Fruit fly (Drosophila melanogaster): ENCODE data around the gene CG4375.

CG4375 gene

DNA sequence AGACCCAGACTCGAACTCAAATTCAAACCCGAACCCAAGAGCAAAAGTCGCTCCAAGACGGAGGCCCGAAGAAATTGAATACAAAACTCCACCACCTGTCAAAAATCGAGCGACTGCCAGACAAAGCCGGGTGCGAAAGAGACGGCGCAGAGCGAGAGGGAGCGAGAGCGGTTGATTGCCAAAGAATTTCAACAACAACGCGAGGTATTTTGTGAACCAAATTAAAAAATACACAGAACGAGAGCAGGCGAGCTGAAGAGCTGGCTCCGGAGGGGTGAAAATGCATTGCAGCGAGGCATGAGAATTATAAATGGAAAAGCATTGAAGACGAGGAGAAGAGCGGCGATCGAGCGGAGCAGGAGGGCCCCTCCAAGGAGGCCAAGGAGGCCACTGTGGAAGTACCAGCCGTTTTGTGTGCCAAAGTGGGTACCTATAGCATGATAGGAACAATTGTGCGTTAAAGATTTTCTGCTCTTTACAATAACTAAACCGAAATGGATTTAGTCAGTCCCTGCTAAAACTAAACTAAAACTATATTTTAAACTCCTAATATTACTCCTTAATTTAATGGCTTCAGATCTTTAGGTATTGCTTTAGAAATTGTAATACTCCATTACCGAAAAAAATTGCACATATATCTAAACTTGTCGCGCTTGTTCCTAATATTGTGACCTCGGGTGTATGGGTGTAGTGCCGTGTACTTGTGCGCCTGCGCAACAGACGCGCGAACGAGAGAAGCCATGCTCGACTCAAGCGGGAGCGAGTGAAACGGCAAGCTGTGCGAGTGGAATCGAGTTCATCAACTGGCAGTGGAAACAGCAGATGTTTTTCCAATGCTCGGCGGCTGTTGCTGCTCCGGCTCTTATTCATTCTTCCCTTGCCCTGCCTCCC lies 36.0 kb upstream of the CG4375 start (continued):
- TF ChIP-seq Side (GFP tag; optimal IDR thresholded peaks at IDR 0.05): peak; percentile 17
- no peak for TF ChIP-seq CG2129 (GFP tag; IDR thresholded peaks at IDR 0.05; ENCODE audit: partially characterized antibody)
- TF ChIP-seq CG1603 (tag; optimal IDR thresholded peaks at IDR 0.05): peak; percentile 41
- no peak for TF ChIP-seq scrt (GFP tag; optimal IDR thresholded peaks at IDR 0.05)
- TF ChIP-seq CG8359 (GFP tag; optimal IDR thresholded peaks at IDR 0.05; ENCODE audit: borderline replicate concordance): peak; percentile 35
- TF ChIP-seq Ets97D (GFP tag; optimal IDR thresholded peaks at IDR 0.05): no peak
- no peak for TF ChIP-seq Fer3 (tag; optimal IDR thresholded peaks at IDR 0.05)
- no peak for TF ChIP-seq Fer2 (tag; optimal IDR thresholded peaks at IDR 0.05)
- TF ChIP-seq wdn (GFP tag; IDR thresholded peaks at IDR 0.05): no peak
- peak; percentile 73 for TF ChIP-seq CG33557 (GFP tag; optimal IDR thresholded peaks at IDR 0.05)
- peak in 1 of 2 experiments; percentile 29 for TF ChIP-seq Pdp1 (GFP tag; optimal IDR thresholded peaks at IDR 0.05)
- no peak for TF ChIP-seq tgo (GFP tag; IDR thresholded peaks at IDR 0.05)
- peak; percentile 80 for TF ChIP-seq corto (GFP tag; optimal IDR thresholded peaks at IDR 0.05)
- peak; percentile 37; the same call in 1 of the 3 replicates for TF ChIP-seq zfh1 (GFP tag; IDR thresholded peaks at IDR 0.05)
- peak; percentile 25 for TF ChIP-seq kah (GFP tag; optimal IDR thresholded peaks at IDR 0.05)
- no peak for TF ChIP-seq chm (GFP tag; IDR thresholded peaks at IDR 0.05)
- peak; percentile 43 for TF ChIP-seq Chrac-16 (GFP tag; optimal IDR thresholded peaks at IDR 0.05)
- peak; percentile 15 for TF ChIP-seq jing (GFP tag; optimal IDR thresholded peaks at IDR 0.05)
- no peak for TF ChIP-seq CTCF (GFP tag; optimal IDR thresholded peaks at IDR 0.05)
- peak; percentile 73 for TF ChIP-seq CG2712 (tag; optimal IDR thresholded peaks at IDR 0.05)
- no peak for TF ChIP-seq HmgD (GFP tag; optimal IDR thresholded peaks at IDR 0.05)
- TF ChIP-seq CG7839 (tag; optimal IDR thresholded peaks at IDR 0.05): peak; percentile 43
- no peak for TF ChIP-seq CG17612 (GFP tag; IDR thresholded peaks at IDR 0.05)
- no peak for TF ChIP-seq Sry-β (GFP tag; optimal IDR thresholded peaks at IDR 0.05)
- TF ChIP-seq grau (tag; optimal IDR thresholded peaks at IDR 0.05): peak; percentile 53
- peak; percentile 52 for TF ChIP-seq CG2678 (tag; optimal IDR thresholded peaks at IDR 0.05)
- no peak for TF ChIP-seq Hr78 (GFP tag; optimal IDR thresholded peaks at IDR 0.05)
- no peak for TF ChIP-seq bab2 (GFP tag; optimal IDR thresholded peaks at IDR 0.05)
- no peak for TF ChIP-seq ttk (GFP tag; IDR thresholded peaks at IDR 0.05)
- TF ChIP-seq ken (GFP tag; IDR thresholded peaks at IDR 0.05): no peak
- no peak for TF ChIP-seq aop (GFP tag; IDR thresholded peaks at IDR 0.05)
- peak; percentile 94 for TF ChIP-seq twi (tag; optimal IDR thresholded peaks at IDR 0.05)
- no peak for TF ChIP-seq inv (GFP tag; IDR thresholded peaks at IDR 0.05; ENCODE audit: partially characterized antibody)
- peak; percentile 32 for TF ChIP-seq Six4 (GFP tag; optimal IDR thresholded peaks at IDR 0.05)
- no peak for TF ChIP-seq pum (GFP tag; optimal IDR thresholded peaks at IDR 0.05)
- peak; percentile 34 for TF ChIP-seq Blimp-1 (GFP tag; optimal IDR thresholded peaks at IDR 0.05)
- TF ChIP-seq CG6791 (GFP tag; IDR thresholded peaks at IDR 0.05; ENCODE audit: partially characterized antibody): no peak
- TF ChIP-seq CG31365 (tag; optimal IDR thresholded peaks at IDR 0.05): no peak
- no peak for TF ChIP-seq Opbp (GFP tag; IDR thresholded peaks at IDR 0.05; ENCODE audit: partially characterized antibody)
- TF ChIP-seq CG10543 (GFP tag; optimal IDR thresholded peaks at IDR 0.05): no peak
- TF ChIP-seq CG13287 (GFP tag; IDR thresholded peaks at IDR 0.05; ENCODE audit: partially characterized antibody): no peak
- peak; percentile 2 for TF ChIP-seq Abd-B (GFP tag; optimal IDR thresholded peaks at IDR 0.05)
- TF ChIP-seq CG34224 (GFP tag; IDR thresholded peaks at IDR 0.05; ENCODE audit: partially characterized antibody): no peak
- no peak for TF ChIP-seq cad (GFP tag; optimal IDR thresholded peaks at IDR 0.05)
- TF ChIP-seq CG5180 (GFP tag; optimal IDR thresholded peaks at IDR 0.05): no peak
- peak; percentile 52; the same call in 1 of the 2 replicates for TF ChIP-seq CG4360 (GFP tag; IDR thresholded peaks at IDR 0.05)
- no peak for TF ChIP-seq ham (GFP tag; IDR thresholded peaks at IDR 0.05)
- TF ChIP-seq CrebB (tag; optimal IDR thresholded peaks at IDR 0.05): no peak

Data from whole organism, embryonic.